Fruit fly (Drosophila melanogaster) whole organism, embryonic: ENCODE data around the gene CG15882.
A peak's percentile ranks its signal among the peaks of the same experiment; 100 is the strongest.

Experiments used
- CG10366 ChIP-seq: fragments of 200-800 bp; sonication (Bioruptor generic); IDR thresholded peaks from 2 replicates; pipeline ENCODE4 v1.3.6; 2022; ENCODE audit warnings: missing biosample characterization, missing genetic modification characterization
- CG10959 ChIP-seq: fragments of 200-800 bp; sonication (Bioruptor generic); IDR thresholded peaks from 2 replicates; pipeline ENCODE4 v1.3.6; 2022; ENCODE audit warnings: missing biosample characterization, missing genetic modification characterization
- CG10979 ChIP-seq: fragments of 200-800 bp; sonication (Bioruptor generic); optimal IDR thresholded peaks from 2 replicates; lab custom pipeline; 2018; ENCODE audit warnings: missing biosample characterization, mild to moderate bottlenecking, missing genetic modification characterization, moderate library complexity
- CG13296 ChIP-seq: fragments of 200-800 bp; sonication (Bioruptor generic); optimal IDR thresholded peaks from 3 replicates; lab custom pipeline; 2018; ENCODE audit warnings: missing biosample characterization, mild to moderate bottlenecking, missing genetic modification characterization
- CG14441 ChIP-seq: fragments of 200-800 bp; sonication (Bioruptor generic); IDR thresholded peaks from 2 replicates; pipeline ENCODE4 v1.3.6; 2022; ENCODE audit warnings: missing biosample characterization, missing genetic modification characterization
- CG16813 ChIP-seq: fragments of 200-800 bp; sonication (Bioruptor generic); IDR thresholded peaks from 3 replicates; pipeline ENCODE4 v1.3.6; 2022; ENCODE audit warnings: missing biosample characterization, missing genetic modification characterization; ENCODE audit not compliant: partially characterized antibody
- CG17186 ChIP-seq: fragments of 200-800 bp; sonication (Bioruptor generic); optimal IDR thresholded peaks from 3 replicates; lab custom pipeline; 2017; ENCODE audit warnings: missing biosample characterization, missing genetic modification reagents, missing genetic modification characterization
- CG17612 ChIP-seq: fragments of 200-800 bp; sonication (Bioruptor generic); IDR thresholded peaks from 2 replicates; pipeline ENCODE4 v1.3.6; 2022; ENCODE audit warnings: missing biosample characterization, missing genetic modification characterization
- CG3281 ChIP-seq: fragments of 200-800 bp; sonication (Bioruptor generic); optimal IDR thresholded peaks from 3 replicates; lab custom pipeline; 2017; ENCODE audit warnings: missing biosample characterization, mild to moderate bottlenecking, missing genetic modification characterization
- CG3838 ChIP-seq: fragments of 200-800 bp; sonication (Bioruptor generic); optimal IDR thresholded peaks from 3 replicates; lab custom pipeline; 2016; ENCODE audit warnings: missing biosample characterization, missing genetic modification characterization
- CG43689 ChIP-seq: fragments of 200-800 bp; sonication (Bioruptor generic); IDR thresholded peaks from 2 replicates; pipeline ENCODE4 v1.3.6; 2022; ENCODE audit warnings: missing biosample characterization, missing genetic modification characterization
- CG6689 ChIP-seq: fragments of 200-800 bp; sonication (Bioruptor generic); IDR thresholded peaks from 2 replicates; pipeline ENCODE4 v1.3.6; 2022; ENCODE audit warnings: missing biosample characterization, missing genetic modification characterization
- CG7372 ChIP-seq: fragments of 200-800 bp; sonication (Bioruptor generic); IDR thresholded peaks from 2 replicates; pipeline ENCODE4 v1.3.6; 2022; ENCODE audit warnings: missing biosample characterization, missing genetic modification characterization
- Doc3 ChIP-seq: fragments of 200-800 bp; sonication (Bioruptor generic); IDR thresholded peaks from 3 replicates; pipeline ENCODE4 v1.3.6; 2022; ENCODE audit warnings: missing biosample characterization, missing genetic modification characterization; ENCODE audit not compliant: partially characterized antibody
- HmgD ChIP-seq: fragments of 200-800 bp; sonication (Bioruptor generic); optimal IDR thresholded peaks from 3 replicates; lab custom pipeline; 2016; ENCODE audit warnings: missing biosample characterization, missing genetic modification characterization
- Hr3 ChIP-seq: fragments of 200-800 bp; sonication (Bioruptor generic); optimal IDR thresholded peaks from 3 replicates; lab custom pipeline; 2016; ENCODE audit warnings: missing biosample characterization, missing genetic modification characterization
- Mad ChIP-seq: fragments of 200-800 bp; sonication (Bioruptor generic); optimal IDR thresholded peaks from 2 replicates; lab custom pipeline; 2016; ENCODE audit warnings: missing biosample characterization, missing genetic modification characterization
- Meics ChIP-seq: fragments of 200-800 bp; sonication (Bioruptor generic); optimal IDR thresholded peaks from 2 replicates; lab custom pipeline; 2017; ENCODE audit warnings: missing biosample characterization, mild to moderate bottlenecking, missing genetic modification characterization
- Nf-YB ChIP-seq: fragments of 200-800 bp; sonication (Bioruptor generic); optimal IDR thresholded peaks from 3 replicates; lab custom pipeline; 2019; ENCODE audit warnings: missing biosample characterization, mild to moderate bottlenecking, missing genetic modification characterization, moderate library complexity
- Pdp1 ChIP-seq, 2 experiments: fragments of 200-800 bp; sonication (Bioruptor generic); optimal IDR thresholded peaks; 3 replicates each; lab custom pipeline; 2016; ENCODE audit warnings: missing biosample characterization in 2 of 2, missing genetic modification characterization in 2 of 2, mild to moderate bottlenecking in 1 of 2, moderate library complexity in 1 of 2
- Ptx1 ChIP-seq: fragments of 200-800 bp; sonication (Bioruptor generic); IDR thresholded peaks from 2 replicates; pipeline ENCODE4 v1.3.6; 2022; ENCODE audit warnings: missing biosample characterization, missing genetic modification characterization
- Six4 ChIP-seq: fragments of 200-800 bp; sonication (Bioruptor generic); optimal IDR thresholded peaks from 2 replicates; lab custom pipeline; 2016; ENCODE audit warnings: missing biosample characterization, missing genetic modification characterization
- Sox100B ChIP-seq: fragments of 200-800 bp; sonication (Bioruptor generic); optimal IDR thresholded peaks from 3 replicates; lab custom pipeline; 2018; ENCODE audit warnings: missing biosample characterization, mild to moderate bottlenecking, missing genetic modification characterization
- Vsx1 ChIP-seq: fragments of 200-800 bp; sonication (Bioruptor generic); optimal IDR thresholded peaks from 2 replicates; lab custom pipeline; 2017; ENCODE audit warnings: missing biosample characterization, mild to moderate bottlenecking, missing genetic modification characterization, missing genetic modification reagents
- YL-1 ChIP-seq: fragments of 200-800 bp; sonication (Bioruptor generic); optimal IDR thresholded peaks from 3 replicates; lab custom pipeline; 2017; ENCODE audit warnings: missing biosample characterization, mild to moderate bottlenecking, missing genetic modification characterization
- abd-A ChIP-seq: fragments of 200-800 bp; sonication (Bioruptor generic); optimal IDR thresholded peaks from 3 replicates; lab custom pipeline; 2019; ENCODE audit warnings: missing biosample characterization, mild to moderate bottlenecking, missing genetic modification characterization, moderate library complexity
- al ChIP-seq: fragments of 200-800 bp; sonication (Bioruptor generic); IDR thresholded peaks from 2 replicates; pipeline ENCODE4 v1.3.6; 2022; ENCODE audit warnings: missing biosample characterization, missing genetic modification characterization
- amos ChIP-seq: fragments of 200-800 bp; sonication (Bioruptor generic); IDR thresholded peaks from 2 replicates; pipeline ENCODE4 v1.3.6; 2022; ENCODE audit warnings: missing biosample characterization, missing genetic modification characterization; ENCODE audit not compliant: partially characterized antibody
- bab2 ChIP-seq: fragments of 200-800 bp; sonication (Bioruptor generic); optimal IDR thresholded peaks from 2 replicates; lab custom pipeline; 2016; ENCODE audit warnings: missing biosample characterization, missing genetic modification characterization
- dimm ChIP-seq: fragments of 200-800 bp; sonication (Bioruptor generic); IDR thresholded peaks from 2 replicates; pipeline ENCODE4 v1.3.6; 2022; ENCODE audit warnings: missing biosample characterization, missing genetic modification characterization
- dmrt11E ChIP-seq: fragments of 200-800 bp; sonication (Bioruptor generic); optimal IDR thresholded peaks from 3 replicates; lab custom pipeline; 2018; ENCODE audit warnings: missing biosample characterization, mild to moderate bottlenecking, missing genetic modification characterization, moderate library complexity
- exex ChIP-seq: fragments of 200-800 bp; sonication (Bioruptor generic); optimal IDR thresholded peaks from 4 replicates; lab custom pipeline; 2018; ENCODE audit warnings: missing biosample characterization, mild to moderate bottlenecking, missing genetic modification characterization, moderate library complexity
- fd96Cb ChIP-seq: fragments of 200-800 bp; sonication (Bioruptor generic); optimal IDR thresholded peaks from 2 replicates; lab custom pipeline; 2018; ENCODE audit warnings: missing biosample characterization, mild to moderate bottlenecking, missing genetic modification characterization, moderate library complexity
- grau ChIP-seq: fragments of 200-800 bp; optimal IDR thresholded peaks from 3 replicates; lab custom pipeline; 2019; ENCODE audit warnings: missing biosample characterization, mild to moderate bottlenecking, missing genetic modification characterization, moderate library complexity
- gsb ChIP-seq: fragments of 200-800 bp; sonication (Bioruptor generic); IDR thresholded peaks from 2 replicates; pipeline ENCODE4 v1.3.6; 2022; ENCODE audit warnings: missing biosample characterization, missing genetic modification characterization
- lilli ChIP-seq: fragments of 200-800 bp; sonication (Bioruptor generic); optimal IDR thresholded peaks from 3 replicates; lab custom pipeline; 2016; ENCODE audit warnings: missing biosample characterization, missing genetic modification characterization
- nom ChIP-seq: fragments of 200-800 bp; sonication (Bioruptor generic); optimal IDR thresholded peaks from 2 replicates; lab custom pipeline; 2017; ENCODE audit warnings: missing biosample characterization, missing genetic modification characterization, mild to moderate bottlenecking, moderate library complexity, missing genetic modification reagents
- odd ChIP-seq: fragments of 200-800 bp; sonication (Bioruptor generic); optimal IDR thresholded peaks from 2 replicates; lab custom pipeline; 2017; ENCODE audit warnings: missing biosample characterization, mild to moderate bottlenecking, missing genetic modification characterization
- onecut ChIP-seq: fragments of 200-800 bp; sonication (Bioruptor generic); IDR thresholded peaks from 2 replicates; pipeline ENCODE4 v1.3.6; 2022; ENCODE audit warnings: missing biosample characterization, missing genetic modification characterization
- pb ChIP-seq: fragments of 200-800 bp; sonication (Bioruptor generic); optimal IDR thresholded peaks from 3 replicates; lab custom pipeline; 2016; ENCODE audit warnings: missing biosample characterization, missing genetic modification characterization
- pfk ChIP-seq: fragments of 200-800 bp; sonication (Bioruptor generic); optimal IDR thresholded peaks from 2 replicates; lab custom pipeline; 2018; ENCODE audit warnings: missing biosample characterization, mild to moderate bottlenecking, missing genetic modification characterization, moderate library complexity
- ro ChIP-seq: fragments of 200-800 bp; sonication (Bioruptor generic); IDR thresholded peaks from 2 replicates; pipeline ENCODE4 v1.3.6; 2022; ENCODE audit warnings: missing biosample characterization, missing genetic modification characterization
- sisA ChIP-seq: fragments of 200-800 bp; sonication (Bioruptor generic); IDR thresholded peaks from 2 replicates; pipeline ENCODE4 v1.3.6; 2022; ENCODE audit warnings: missing biosample characterization, missing genetic modification characterization
- so ChIP-seq: fragments of 200-800 bp; sonication (Bioruptor generic); IDR thresholded peaks from 3 replicates; pipeline ENCODE4 v1.3.6; 2022; ENCODE audit warnings: missing biosample characterization, missing genetic modification characterization
- stc ChIP-seq: fragments of 200-800 bp; sonication (Bioruptor generic); IDR thresholded peaks from 2 replicates; pipeline ENCODE4 v1.3.6; 2022; ENCODE audit warnings: missing biosample characterization, missing genetic modification characterization
- sug ChIP-seq: fragments of 200-800 bp; optimal IDR thresholded peaks from 2 replicates; lab custom pipeline; 2019; ENCODE audit warnings: missing biosample characterization, mild to moderate bottlenecking, missing genetic modification characterization, moderate library complexity
- tna ChIP-seq: fragments of 200-800 bp; sonication (Bioruptor generic); IDR thresholded peaks from 2 replicates; pipeline ENCODE4 v1.3.6; 2022; ENCODE audit warnings: missing biosample characterization, missing genetic modification characterization; ENCODE audit not compliant: partially characterized antibody
- tup ChIP-seq: fragments of 200-800 bp; sonication (Bioruptor generic); optimal IDR thresholded peaks from 2 replicates; lab custom pipeline; 2016; ENCODE audit warnings: missing biosample characterization, mild to moderate bottlenecking, missing genetic modification characterization, moderate library complexity
- tx ChIP-seq: fragments of 200-800 bp; sonication (Bioruptor generic); optimal IDR thresholded peaks from 2 replicates; lab custom pipeline; 2016; ENCODE audit warnings: missing biosample characterization, missing genetic modification characterization

CG15882 gene

dm6 chrX:19165144-19166011 lies 41.2 kb upstream of the CG15882 start (continued):
- TF ChIP-seq al (GFP tag; lab: Robert Waterston, UW) (0 out of 2 replicates have a peak, but pooled peaks have one; percentile 5), CG10959 (GFP tag; lab: Robert Waterston, UW) (no peak), bab2 (no peak), CG13296 (GFP tag; lab: Kevin White, UChicago) (no peak), tna (GFP tag; lab: Robert Waterston, UW) (no peak), nom (GFP tag; lab: Kevin White, UChicago) (peak; percentile 75), pfk (GFP tag; lab: Kevin White, UChicago) (peak; percentile 55), Six4 (no peak), dmrt11E (tag; lab: Kevin White, UChicago) (no peak), odd (GFP tag; lab: Kevin White, UChicago) (no peak), CG17186 (GFP tag; lab: Kevin White, UChicago) (no peak), CG14441 (GFP tag; lab: Robert Waterston, UW) (no peak), CG6689 (GFP tag; lab: Robert Waterston, UW) (peak; percentile 38; the same call in 1 of the 2 replicates), amos (GFP tag; lab: Robert Waterston, UW) (no peak), Ptx1 (GFP tag; lab: Robert Waterston, UW) (peak; percentile 9; the same call in 1 of the 2 replicates), HmgD (GFP tag; lab: Kevin White, UChicago) (no peak), Doc3 (GFP tag; lab: Robert Waterston, UW) (no peak), Nf-YB (GFP tag; lab: Kevin White, UChicago) (no peak), tup (GFP tag; lab: Kevin White, UChicago) (no peak), tx (no peak), CG10979 (no peak), YL-1 (GFP tag; lab: Kevin White, UChicago) (no peak), CG43689 (GFP tag; lab: Robert Waterston, UW) (no peak), Vsx1 (GFP tag; lab: Kevin White, UChicago) (no peak), exex (tag; lab: Kevin White, UChicago) (peak; percentile 78), Sox100B (GFP tag; lab: Kevin White, UChicago) (peak; percentile 32), Mad (no peak), gsb (GFP tag; lab: Robert Waterston, UW) (no peak), CG7372 (GFP tag; lab: Robert Waterston, UW) (no peak), sug (peak; percentile 94), pb (GFP tag; lab: Kevin White, UChicago) (no peak), fd96Cb (peak; percentile 10), Pdp1 (GFP tag; optimal IDR thresholded peaks at IDR 0.05; lab: Kevin White, UChicago) (peak in 1 of 2 experiments; percentile 84), grau (tag; lab: Kevin White, UChicago) (no peak), CG16813 (GFP tag; lab: Robert Waterston, UW) (no peak), dimm (GFP tag; lab: Robert Waterston, UW) (no peak), CG17612 (GFP tag; lab: Robert Waterston, UW) (no peak), CG3281 (peak; percentile 17), abd-A (tag; lab: Kevin White, UChicago) (peak; percentile 8), lilli (GFP tag; lab: Kevin White, UChicago) (peak; percentile 17), stc (no peak), ro (no peak), sisA (no peak), CG10366 (GFP tag; lab: Robert Waterston, UW) (no peak), onecut (GFP tag; lab: Robert Waterston, UW) (peak; percentile 57; the same call in 1 of the 2 replicates), Hr3 (GFP tag; lab: Kevin White, UChicago) (no peak), so (GFP tag; lab: Robert Waterston, UW) (no peak), CG3838 (no peak), Meics (GFP tag; lab: Kevin White, UChicago) (peak; percentile 40)
